Worm (Caenorhabditis elegans): ENCODE measurements around the gene F18C5.10.

DNA sequence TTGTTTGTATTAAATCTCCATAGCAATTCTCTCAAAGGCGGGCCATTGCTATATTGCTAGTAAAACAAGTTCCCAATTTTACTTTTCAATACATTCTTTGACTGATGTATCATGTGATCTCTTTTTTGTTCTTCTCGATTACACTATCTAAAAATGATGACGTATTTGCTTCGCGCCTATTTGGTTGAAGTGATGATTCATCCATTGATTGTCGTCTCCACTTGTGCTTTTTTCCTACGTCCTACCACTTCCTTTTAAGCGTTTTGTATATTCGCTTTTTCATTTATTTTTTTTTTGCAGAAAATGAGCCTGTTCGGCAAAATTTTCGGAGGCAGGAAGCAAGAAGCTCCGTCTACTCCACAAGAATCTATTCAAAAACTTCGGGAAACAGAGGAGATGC lies 28.2 kb upstream of the F18C5.10 start, which contains the start of gene vps-32.1:
- no peak for TF ChIP-seq tab-1 (GFP tag; IDR thresholded peaks at IDR 0.05)
- no peak for TF ChIP-seq T22C8.4 (GFP tag; IDR thresholded peaks at IDR 0.05)
- no peak for TF ChIP-seq klf-2 (GFP tag; conservative IDR thresholded peaks at IDR 0.05)
- no peak for TF ChIP-seq med-1 (GFP tag; optimal IDR thresholded peaks at IDR 0.05; ENCODE audit: insufficient read depth)
- TF ChIP-seq flt-1 (GFP tag; IDR thresholded peaks at IDR 0.05): no peak
- no peak for TF ChIP-seq ztf-29 (GFP tag; IDR thresholded peaks at IDR 0.05)
- TF ChIP-seq ztf-23 (GFP tag; IDR thresholded peaks at IDR 0.05): no peak
- TF ChIP-seq cog-1 (tag; optimal IDR thresholded peaks at IDR 0.05): no peak
- no peak for TF ChIP-seq ref-1 (GFP tag; conservative IDR thresholded peaks at IDR 0.05)
